Fruit fly (Drosophila melanogaster): ENCODE results near the gene Usp14.

dm6 chr2L:10310614-10311382 lies 3.4 kb downstream of the Usp14 start, which contains the start of gene Cdk5alpha:
- no peak for TF ChIP-seq CG10669 (GFP tag; optimal IDR thresholded peaks at IDR 0.05)
- no peak for TF ChIP-seq Eip75B (GFP tag; optimal IDR thresholded peaks at IDR 0.05)
- no peak for TF ChIP-seq CG31627 (GFP tag; optimal IDR thresholded peaks at IDR 0.05)
- no peak for TF ChIP-seq acj6 (GFP tag; optimal IDR thresholded peaks at IDR 0.05)
- no peak for TF ChIP-seq Eip78C (GFP tag)
- TF ChIP-seq cyc (GFP tag; optimal IDR thresholded peaks at IDR 0.05), result no peak
- TF ChIP-seq CG8119 (GFP tag; IDR thresholded peaks at IDR 0.05), result no peak
- TF ChIP-seq Blimp-1 (GFP tag; optimal IDR thresholded peaks at IDR 0.05), result no peak
- TF ChIP-seq Eip93F (GFP tag; optimal IDR thresholded peaks at IDR 0.05), result no peak
- TF ChIP-seq Sox102F (GFP tag; optimal IDR thresholded peaks at IDR 0.05), result no peak
- TF ChIP-seq fd59A (GFP tag; optimal IDR thresholded peaks at IDR 0.05), result no peak
- no peak for TF ChIP-seq CG11902 (GFP tag; optimal IDR thresholded peaks at IDR 0.05)
- no peak for TF ChIP-seq OdsH (GFP tag; optimal IDR thresholded peaks at IDR 0.05)

Data from whole organism, prepupa.